Worm (Caenorhabditis elegans): ENCODE results near the gene fbxa-196.

- TF ChIP-seq blmp-1 (tag; optimal IDR thresholded peaks at IDR 0.05) (no peak), lin-13 (tag; optimal IDR thresholded peaks at IDR 0.05) (no peak), nhr-12 (tag; optimal IDR thresholded peaks at IDR 0.05) (no peak), snpc-4 (tag; optimal IDR thresholded peaks at IDR 0.05) (no peak), elt-3 (tag; optimal IDR thresholded peaks at IDR 0.05) (no peak), lsy-2 (tag; optimal IDR thresholded peaks at IDR 0.05) (no peak), lin-32 (GFP tag; optimal IDR thresholded peaks at IDR 0.05) (no peak), mep-1 (tag; optimal IDR thresholded peaks at IDR 0.05) (no peak), ces-1 (GFP tag; optimal IDR thresholded peaks at IDR 0.05) (no peak), bed-3 (GFP tag; optimal IDR thresholded peaks at IDR 0.05) (no peak), cnd-1 (tag; optimal IDR thresholded peaks at IDR 0.05) (no peak)
Measured at ce11 chrV:6424055-6424454, 24.4 kb upstream of the fbxa-196 start, which contains the start of gene urb-1.
